Worm (Caenorhabditis elegans) whole organism, late embryonic: ENCODE data around the gene F54F7.3.

Experiments
- ama-1 ChIP-seq: fragments of 150-350 bp; optimal IDR thresholded peaks from 2 replicates; lab custom pipeline; 2014
- ceh-14 ChIP-seq: sonication (generic microtip); optimal IDR thresholded peaks from 2 replicates; lab custom pipeline; 2016; ENCODE audit warnings: missing genotype, missing genetic modification characterization, missing compliant biosample characterization
- ceh-24 ChIP-seq: sonication (generic microtip); optimal IDR thresholded peaks from 2 replicates; lab custom pipeline; 2016; ENCODE audit warnings: mild to moderate bottlenecking, missing genetic modification characterization, missing compliant biosample characterization
- dmd-4 ChIP-seq: sonication (generic microtip); optimal IDR thresholded peaks from 2 replicates; lab custom pipeline; 2016; ENCODE audit warnings: borderline replicate concordance, missing genetic modification characterization, missing compliant biosample characterization
- ets-4 ChIP-seq: sonication (generic microtip); optimal IDR thresholded peaks from 2 replicates; lab custom pipeline; 2016; ENCODE audit warnings: missing genetic modification characterization, missing compliant biosample characterization
- fkh-10 ChIP-seq: fragments of 150-350 bp; optimal IDR thresholded peaks from 2 replicates; lab custom pipeline; 2014; ENCODE audit warnings: missing biosample characterization, missing genetic modification reagents, missing genetic modification characterization
- hlh-8 ChIP-seq: sonication (generic microtip); optimal IDR thresholded peaks from 2 replicates; lab custom pipeline; 2016; ENCODE audit warnings: missing genotype, missing genetic modification characterization, missing compliant biosample characterization
- nfya-1 ChIP-seq: sonication (generic microtip); optimal IDR thresholded peaks from 2 replicates; lab custom pipeline; 2017; ENCODE audit warnings: missing genetic modification characterization, mild to moderate bottlenecking, missing compliant biosample characterization, antibody characterized with exemption, moderate library complexity
- npax-4 ChIP-seq: sonication (generic microtip); optimal IDR thresholded peaks from 2 replicates; lab custom pipeline; 2016; ENCODE audit warnings: missing genetic modification characterization, missing compliant biosample characterization
- pha-4 ChIP-seq: fragments of 150-350 bp; optimal IDR thresholded peaks from 2 replicates; lab custom pipeline; 2018; ENCODE audit warnings: missing biosample characterization, missing genetic modification reagents, missing genetic modification characterization
- sdc-2 ChIP-seq: sonication (generic microtip); optimal IDR thresholded peaks from 2 replicates; lab custom pipeline; 2016; ENCODE audit warnings: missing genotype, missing genetic modification characterization, missing compliant biosample characterization
- sox-4 ChIP-seq: sonication (generic microtip); optimal IDR thresholded peaks from 2 replicates; lab custom pipeline; 2017; ENCODE audit warnings: mild to moderate bottlenecking, missing genetic modification characterization, inconsistent platforms, missing compliant biosample characterization
- tbx-2 ChIP-seq: sonication (generic microtip); optimal IDR thresholded peaks from 2 replicates; lab custom pipeline; 2016; ENCODE audit warnings: missing genetic modification characterization, missing compliant biosample characterization
- unc-86 ChIP-seq: sonication (generic microtip); optimal IDR thresholded peaks from 2 replicates; lab custom pipeline; 2016; ENCODE audit warnings: missing genetic modification characterization, missing compliant biosample characterization

DNA sequence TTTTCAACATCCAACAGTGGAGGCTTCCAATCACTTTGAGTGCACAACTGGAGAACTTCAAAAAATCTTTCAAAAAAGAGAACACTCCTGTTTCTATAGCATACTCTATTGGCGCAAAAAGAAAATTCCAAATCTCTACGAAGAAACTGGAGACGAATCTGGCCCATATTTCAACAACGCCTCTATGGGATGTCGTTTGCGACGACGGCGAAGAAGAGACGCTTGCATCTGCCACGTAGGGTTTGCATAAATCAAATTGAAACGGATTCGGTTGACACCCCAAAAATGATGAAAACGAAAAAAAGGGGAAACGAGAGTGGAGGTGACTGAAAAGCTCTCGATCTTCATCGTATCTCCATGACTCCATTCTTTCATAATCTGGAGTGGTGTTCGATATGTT lies 6.2 kb upstream of the F54F7.3 start:
- no peak for TF ChIP-seq nfya-1 (tag; lab: Kevin White, UChicago)
- no peak for TF ChIP-seq ceh-14 (tag; lab: Kevin White, UChicago)
- no peak for TF ChIP-seq unc-86 (tag; lab: Kevin White, UChicago)
- no peak for TF ChIP-seq fkh-10 (GFP tag; lab: Kevin White, UChicago)
- no peak for TF ChIP-seq dmd-4 (tag; lab: Kevin White, UChicago)
- TF ChIP-seq tbx-2 (tag; lab: Kevin White, UChicago), result no peak
- no peak for TF ChIP-seq ama-1 (lab: Kevin White, UChicago)
- no peak for TF ChIP-seq sox-4
- no peak for TF ChIP-seq pha-4
- no peak for TF ChIP-seq sdc-2
- TF ChIP-seq ceh-24 (tag; lab: Kevin White, UChicago), result no peak
- no peak for TF ChIP-seq npax-4 (tag; lab: Kevin White, UChicago)
- TF ChIP-seq hlh-8 (tag; lab: Kevin White, UChicago), result no peak
- no peak for TF ChIP-seq ets-4 (tag; lab: Kevin White, UChicago)
